Fruit fly (Drosophila melanogaster): ENCODE results near the gene CG33493.

Gene CG33493

DNA sequence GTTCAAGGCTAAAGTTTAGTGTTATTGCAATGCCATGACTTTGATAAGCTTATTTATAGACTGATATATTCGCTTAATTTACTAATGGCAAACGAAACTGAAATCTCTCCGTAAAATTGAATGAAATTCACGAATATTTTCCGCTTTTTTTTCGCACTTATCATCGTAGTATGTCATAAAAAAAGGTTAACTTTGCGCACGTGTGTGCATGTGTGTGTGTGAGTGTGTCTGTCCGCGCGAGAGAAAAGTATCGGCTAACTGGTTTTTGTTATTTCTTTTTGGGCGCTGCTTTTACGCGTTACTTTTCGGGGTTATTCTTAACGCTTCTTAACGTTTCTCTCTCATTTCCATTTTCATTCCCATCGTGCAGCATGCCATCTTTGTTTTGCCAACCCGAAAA is 15.2 kb downstream of the CG33493 start (continued):
- TF ChIP-seq zfh2 (GFP tag; optimal IDR thresholded peaks at IDR 0.05) (no peak), CG11398 (GFP tag; optimal IDR thresholded peaks at IDR 0.05) (no peak), Chrac-16 (GFP tag; optimal IDR thresholded peaks at IDR 0.05) (no peak), Ada2b (GFP tag; IDR thresholded peaks at IDR 0.05) (no peak), Dref (GFP tag; IDR thresholded peaks at IDR 0.05) (no peak), CG10366 (GFP tag; IDR thresholded peaks at IDR 0.05) (no peak), Hsf (GFP tag; optimal IDR thresholded peaks at IDR 0.05) (no peak), Lhr (GFP tag; optimal IDR thresholded peaks at IDR 0.05) (no peak), Tbp (GFP tag; optimal IDR thresholded peaks at IDR 0.05) (no peak), Sry-δ (GFP tag; optimal IDR thresholded peaks at IDR 0.05) (no peak)

DNA sequence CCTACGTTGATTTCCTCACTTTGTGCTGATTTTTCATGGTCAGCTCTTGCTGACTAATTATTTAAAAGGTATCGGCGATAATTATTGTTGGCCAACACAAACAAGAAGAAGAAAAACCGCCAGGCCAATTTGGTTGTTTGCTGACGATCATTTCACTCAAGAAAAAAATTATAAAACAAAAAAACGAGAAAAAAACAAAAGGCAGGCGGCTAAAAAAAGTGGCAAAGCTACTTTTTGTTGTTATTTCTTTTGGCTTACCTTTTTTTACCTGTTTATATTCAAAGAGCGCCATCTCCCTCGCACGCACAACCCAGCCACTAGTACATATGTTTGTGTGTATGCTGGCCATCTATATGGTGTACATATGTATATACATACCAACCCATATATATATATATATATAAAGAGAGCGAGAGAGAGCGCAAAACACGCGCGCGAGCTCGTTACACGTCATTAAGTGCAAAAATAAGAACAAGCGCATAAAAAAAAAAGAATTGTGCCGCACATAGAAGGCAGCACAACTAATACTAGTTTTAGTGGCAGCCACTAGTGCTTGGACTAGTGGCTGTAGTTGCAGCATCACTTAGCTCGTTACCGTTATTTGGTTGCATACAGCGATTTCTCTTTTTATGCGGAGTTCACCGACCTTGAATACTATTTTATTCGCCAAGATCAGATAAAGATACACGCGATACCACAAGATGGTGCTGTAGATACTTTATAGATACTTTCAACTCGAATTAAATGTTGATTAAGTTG is 17.2 kb downstream of the CG33493 start:
- TF ChIP-seq exex (tag; optimal IDR thresholded peaks at IDR 0.05), result peak; percentile 13
- TF ChIP-seq CG14965 (GFP tag; optimal IDR thresholded peaks at IDR 0.05; ENCODE audit: borderline replicate concordance), result no peak
- TF ChIP-seq Dek (tag; optimal IDR thresholded peaks at IDR 0.05), result no peak
- TF ChIP-seq stwl (tag; optimal IDR thresholded peaks at IDR 0.05), result no peak
- peak; percentile 51; the same call in 1 of the 2 replicates for TF ChIP-seq CG4360 (GFP tag; IDR thresholded peaks at IDR 0.05)
- TF ChIP-seq sqz (GFP tag; optimal IDR thresholded peaks at IDR 0.05), result peak; percentile 96
- peak; percentile 97 for TF ChIP-seq nom (GFP tag; optimal IDR thresholded peaks at IDR 0.05)
- TF ChIP-seq chinmo (GFP tag; IDR thresholded peaks at IDR 0.05; ENCODE audit: partially characterized antibody), result peak; percentile 70; the same call in 1 of the 4 replicates
- TF ChIP-seq tup (GFP tag; optimal IDR thresholded peaks at IDR 0.05), result no peak
- 0 out of 3 replicates have a peak, but pooled peaks have one; percentile 61 for TF ChIP-seq CG2199 (GFP tag; IDR thresholded peaks at IDR 0.05)
- no peak for TF ChIP-seq CG12391 (tag; optimal IDR thresholded peaks at IDR 0.05)
- TF ChIP-seq CG12769 (tag; optimal IDR thresholded peaks at IDR 0.05), result no peak
- TF ChIP-seq NC2α (GFP tag; optimal IDR thresholded peaks at IDR 0.05), result no peak
- no peak for TF ChIP-seq CG13775 (GFP tag; optimal IDR thresholded peaks at IDR 0.05)
- TF ChIP-seq sim (GFP tag; IDR thresholded peaks at IDR 0.05), result no peak
- TF ChIP-seq Med (GFP tag), result peak; percentile 27
- TF ChIP-seq CG17385 (GFP tag; optimal IDR thresholded peaks at IDR 0.05), result peak; percentile 40
- TF ChIP-seq CG15696 (tag; optimal IDR thresholded peaks at IDR 0.05), result no peak
- no peak for TF ChIP-seq HLHmδ (GFP tag; optimal IDR thresholded peaks at IDR 0.05)
- TF ChIP-seq Drgx (GFP tag; IDR thresholded peaks at IDR 0.05), result peak; percentile 84
- TF ChIP-seq Opbp (GFP tag; IDR thresholded peaks at IDR 0.05; ENCODE audit: partially characterized antibody), result no peak
- peak in 1 of 2 experiments; percentile 52 for TF ChIP-seq bsh (GFP tag; optimal IDR thresholded peaks at IDR 0.05)
- TF ChIP-seq Trl (optimal IDR thresholded peaks at IDR 0.05), result peak in 1 of 2 experiments; percentile 12
- no peak for TF ChIP-seq Trl (GFP tag; optimal IDR thresholded peaks at IDR 0.05)
- TF ChIP-seq tio (GFP tag; optimal IDR thresholded peaks at IDR 0.05), result no peak
- TF ChIP-seq CG8478 (optimal IDR thresholded peaks at IDR 0.05), result no peak
- TF ChIP-seq CG14860 (GFP tag; IDR thresholded peaks at IDR 0.05; ENCODE audit: partially characterized antibody), result no peak
- TF ChIP-seq twi (tag; optimal IDR thresholded peaks at IDR 0.05), result no peak
- TF ChIP-seq CG18599 (GFP tag; optimal IDR thresholded peaks at IDR 0.05), result peak; percentile 9
- peak; percentile 38 for TF ChIP-seq grn (GFP tag; optimal IDR thresholded peaks at IDR 0.05)
- no peak for TF ChIP-seq CHES-1-like (GFP tag; optimal IDR thresholded peaks at IDR 0.05)
- no peak for TF ChIP-seq Atf6 (GFP tag; IDR thresholded peaks at IDR 0.05)
- no peak for TF ChIP-seq Sox100B (GFP tag; optimal IDR thresholded peaks at IDR 0.05)
- TF ChIP-seq lbe (GFP tag; optimal IDR thresholded peaks at IDR 0.05), result peak; percentile 18
- no peak for TF ChIP-seq CG17568 (GFP tag; optimal IDR thresholded peaks at IDR 0.05)
- TF ChIP-seq CG10979 (tag; optimal IDR thresholded peaks at IDR 0.05), result no peak
- TF ChIP-seq CG34224 (GFP tag; IDR thresholded peaks at IDR 0.05; ENCODE audit: partially characterized antibody), result 0 out of 3 replicates have a peak, but pooled peaks have one; percentile 13
- TF ChIP-seq so (GFP tag; IDR thresholded peaks at IDR 0.05), result 0 out of 3 replicates have a peak, but pooled peaks have one; percentile 55

Data from whole organism, embryonic.